Worm (Caenorhabditis elegans): Measurements from ENCODE around the gene ztf-1.

DNA sequence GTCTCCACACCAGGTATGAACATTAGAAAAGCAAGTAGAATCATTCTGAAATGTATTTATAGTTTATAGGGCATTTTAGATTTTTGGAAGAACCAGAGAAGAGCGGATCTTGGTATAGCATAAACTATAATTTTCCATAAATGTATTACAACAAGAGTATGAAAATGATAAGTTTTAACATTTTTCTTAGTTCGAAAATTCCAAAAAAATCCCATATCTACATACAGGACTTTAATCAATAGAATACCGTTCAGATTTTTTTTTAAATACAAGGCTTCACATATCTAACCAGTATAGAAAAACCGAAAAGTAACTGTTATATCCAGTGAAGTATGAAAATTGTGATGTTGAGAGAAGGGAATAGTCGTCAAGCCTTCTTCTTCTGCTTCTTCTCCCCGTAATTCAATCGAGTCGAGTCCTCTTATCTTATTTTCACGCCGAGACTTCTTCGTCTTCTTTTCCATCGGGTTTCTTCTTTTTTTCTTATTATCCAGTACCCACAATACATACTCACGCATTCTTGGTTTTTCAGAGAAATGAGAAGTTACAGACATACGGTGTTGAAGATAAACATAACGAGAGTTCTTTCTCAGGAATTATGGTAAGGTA, 48.3 kb downstream of the ztf-1 start, which contains the start of gene ZK370.6:
- TF ChIP-seq him-1 (tag; optimal IDR thresholded peaks at IDR 0.05) (no peak), W03F9.2 (tag; optimal IDR thresholded peaks at IDR 0.05) (no peak), dao-5 (tag; optimal IDR thresholded peaks at IDR 0.05) (no peak)

Measured in whole organism, L4/young adult.